Worm (Caenorhabditis elegans) whole organism, mixed stage, embryonic: Measurements from ENCODE around the gene D1086.19.

Experiments used
- blmp-1 ChIP-seq: fragments of 150-350 bp; optimal IDR thresholded peaks from 2 replicates; lab custom pipeline; 2014; ENCODE audit warnings: missing biosample characterization, missing genetic modification characterization
- ces-1 ChIP-seq: fragments of 150-350 bp; optimal IDR thresholded peaks from 2 replicates; lab custom pipeline; 2014; ENCODE audit warnings: missing biosample characterization, missing genetic modification reagents, missing genetic modification characterization
- drap-1 ChIP-seq: fragments of 200-800 bp; sonication (Bioruptor generic); optimal IDR thresholded peaks from 3 replicates; lab custom pipeline; 2018; ENCODE audit warnings: mild to moderate bottlenecking, missing genetic modification characterization, missing compliant biosample characterization
- hlh-1 ChIP-seq: fragments of 150-350 bp; optimal IDR thresholded peaks from 2 replicates; lab custom pipeline; 2014; ENCODE audit warnings: missing biosample characterization, missing genetic modification reagents, missing genetic modification characterization
- lin-13 ChIP-seq: fragments of 150-350 bp; optimal IDR thresholded peaks from 2 replicates; lab custom pipeline; 2014; ENCODE audit warnings: missing biosample characterization, missing genetic modification characterization
- mep-1 ChIP-seq: fragments of 150-350 bp; optimal IDR thresholded peaks from 2 replicates; lab custom pipeline; 2017; ENCODE audit warnings: missing biosample characterization, missing genetic modification reagents, missing genetic modification characterization, inconsistent platforms
- mls-2 ChIP-seq: sonication (generic microtip); optimal IDR thresholded peaks from 2 replicates; lab custom pipeline; 2016; ENCODE audit warnings: mild to moderate bottlenecking, missing genetic modification characterization, moderate library complexity, missing compliant biosample characterization
- nhr-76 ChIP-seq: sonication (generic microtip); optimal IDR thresholded peaks from 2 replicates; lab custom pipeline; 2017; ENCODE audit warnings: missing biosample characterization, missing genetic modification characterization
- pha-4 ChIP-seq: fragments of 150-350 bp; optimal IDR thresholded peaks from 2 replicates; lab custom pipeline; 2018; ENCODE audit warnings: missing biosample characterization, missing genetic modification reagents, missing genetic modification characterization
- snpc-4 ChIP-seq: fragments of 150-350 bp; optimal IDR thresholded peaks from 2 replicates; lab custom pipeline; 2014; ENCODE audit warnings: missing biosample characterization, missing genetic modification characterization
- sptf-1 ChIP-seq: sonication (generic microtip); optimal IDR thresholded peaks from 2 replicates; lab custom pipeline; 2017; ENCODE audit warnings: mild to moderate bottlenecking, missing genetic modification characterization, moderate library complexity, missing compliant biosample characterization
- ztf-11 ChIP-seq: fragments of 150-350 bp; optimal IDR thresholded peaks from 2 replicates; lab custom pipeline; 2014; ENCODE audit warnings: missing biosample characterization, missing genetic modification characterization

- no peak for TF ChIP-seq nhr-76
- TF ChIP-seq pha-4 (tag; lab: Kevin White, UChicago): no peak
- no peak for TF ChIP-seq blmp-1 (tag; lab: Kevin White, UChicago)
- no peak for TF ChIP-seq mls-2 (tag; lab: Kevin White, UChicago)
- no peak for TF ChIP-seq ztf-11 (tag; lab: Kevin White, UChicago)
- no peak for TF ChIP-seq ces-1 (GFP tag; lab: Kevin White, UChicago)
- no peak for TF ChIP-seq drap-1
- TF ChIP-seq snpc-4 (tag; lab: Kevin White, UChicago): no peak
- no peak for TF ChIP-seq hlh-1
- no peak for TF ChIP-seq sptf-1
- TF ChIP-seq mep-1 (tag; lab: Kevin White, UChicago): no peak
- TF ChIP-seq lin-13 (tag; lab: Kevin White, UChicago): no peak
These were observed 14.0 kb upstream of the D1086.19 start, which contains the start of gene D1086.11 for ce11 chrV:14074160-14074559.
